Fruit fly (Drosophila melanogaster) whole organism, embryonic: ENCODE data around the gene raw.

ENCODE experiments used
- Bdp1 ChIP-seq: fragments of 200-800 bp; sonication (Bioruptor generic); optimal IDR thresholded peaks from 3 replicates; lab custom pipeline; 2016; ENCODE audit warnings: missing biosample characterization, missing genetic modification characterization
- CG10979 ChIP-seq: fragments of 200-800 bp; sonication (Bioruptor generic); optimal IDR thresholded peaks from 2 replicates; lab custom pipeline; 2018; ENCODE audit warnings: missing biosample characterization, mild to moderate bottlenecking, missing genetic modification characterization, moderate library complexity
- CG12071 ChIP-seq: fragments of 200-800 bp; sonication (Bioruptor generic); optimal IDR thresholded peaks from 3 replicates; lab custom pipeline; 2018; ENCODE audit warnings: missing biosample characterization, mild to moderate bottlenecking, missing genetic modification characterization
- CG14965 ChIP-seq: fragments of 200-800 bp; sonication (Bioruptor generic); optimal IDR thresholded peaks from 2 replicates; lab custom pipeline; 2016; ENCODE audit warnings: missing biosample characterization, missing genetic modification characterization, borderline replicate concordance
- CG15269 ChIP-seq: fragments of 200-800 bp; sonication (Bioruptor generic); optimal IDR thresholded peaks from 2 replicates; lab custom pipeline; 2018; ENCODE audit warnings: missing biosample characterization, mild to moderate bottlenecking, missing genetic modification characterization, moderate library complexity
- CG16815 ChIP-seq: fragments of 200-800 bp; sonication (Bioruptor generic); optimal IDR thresholded peaks from 3 replicates; lab custom pipeline; 2017; ENCODE audit warnings: missing biosample characterization, mild to moderate bottlenecking, missing genetic modification characterization
- CG17186 ChIP-seq: fragments of 200-800 bp; sonication (Bioruptor generic); optimal IDR thresholded peaks from 3 replicates; lab custom pipeline; 2017; ENCODE audit warnings: missing biosample characterization, missing genetic modification reagents, missing genetic modification characterization
- CG17829 ChIP-seq: fragments of 200-800 bp; optimal IDR thresholded peaks from 2 replicates; lab custom pipeline; 2019; ENCODE audit warnings: missing biosample characterization, mild to moderate bottlenecking, missing genetic modification characterization, moderate library complexity
- CG2116 ChIP-seq: fragments of 200-800 bp; sonication (Bioruptor generic); optimal IDR thresholded peaks from 3 replicates; lab custom pipeline; 2018; ENCODE audit warnings: missing biosample characterization, mild to moderate bottlenecking, missing genetic modification characterization
- CG31224 ChIP-seq: fragments of 200-800 bp; sonication (Bioruptor generic); IDR thresholded peaks from 2 replicates; pipeline ENCODE4 v1.3.6; 2022; ENCODE audit warnings: missing biosample characterization, missing genetic modification characterization
- CG31365 ChIP-seq: fragments of 200-800 bp; sonication (Bioruptor generic); optimal IDR thresholded peaks from 2 replicates; lab custom pipeline; 2018; ENCODE audit warnings: missing biosample characterization, mild to moderate bottlenecking, missing genetic modification characterization
- CG34422 ChIP-seq: fragments of 200-800 bp; sonication (Bioruptor generic); IDR thresholded peaks from 3 replicates; pipeline ENCODE4 v1.3.6; 2022; ENCODE audit warnings: missing biosample characterization, missing genetic modification characterization
- CG3847 ChIP-seq: fragments of 200-800 bp; sonication (Bioruptor generic); IDR thresholded peaks from 2 replicates; pipeline ENCODE4 v1.3.6; 2022; ENCODE audit warnings: missing biosample characterization, missing genetic modification characterization
- CG5245 ChIP-seq: fragments of 200-800 bp; sonication (Bioruptor generic); optimal IDR thresholded peaks from 3 replicates; lab custom pipeline; 2016; ENCODE audit warnings: missing biosample characterization, missing genetic modification characterization
- CG6854 ChIP-seq: fragments of 200-800 bp; sonication (Bioruptor generic); optimal IDR thresholded peaks from 3 replicates; lab custom pipeline; 2017; ENCODE audit warnings: missing biosample characterization, mild to moderate bottlenecking, missing genetic modification characterization
- CG7372 ChIP-seq: fragments of 200-800 bp; sonication (Bioruptor generic); IDR thresholded peaks from 2 replicates; pipeline ENCODE4 v1.3.6; 2022; ENCODE audit warnings: missing biosample characterization, missing genetic modification characterization
- CG8281 ChIP-seq: fragments of 200-800 bp; sonication (Bioruptor generic); optimal IDR thresholded peaks from 2 replicates; lab custom pipeline; 2018; ENCODE audit warnings: missing biosample characterization, mild to moderate bottlenecking, missing genetic modification characterization, moderate library complexity
- CG8944 ChIP-seq: fragments of 200-800 bp; sonication (Bioruptor generic); optimal IDR thresholded peaks from 3 replicates; lab custom pipeline; 2016; ENCODE audit warnings: missing biosample characterization, missing genetic modification characterization
- CoRest ChIP-seq: fragments of 200-800 bp; sonication (Bioruptor generic); optimal IDR thresholded peaks from 3 replicates; lab custom pipeline; 2018; ENCODE audit warnings: missing biosample characterization, mild to moderate bottlenecking, missing genetic modification characterization, moderate library complexity
- Drgx ChIP-seq: fragments of 200-800 bp; sonication (Bioruptor generic); IDR thresholded peaks from 2 replicates; pipeline ENCODE4 v1.3.6; 2022; ENCODE audit warnings: missing biosample characterization, missing genetic modification characterization
- ERR ChIP-seq: fragments of 200-800 bp; sonication (Bioruptor generic); optimal IDR thresholded peaks from 2 replicates; lab custom pipeline; 2016; ENCODE audit warnings: missing biosample characterization, missing genetic modification characterization
- GATAe ChIP-seq: fragments of 200-800 bp; sonication (Bioruptor generic); conservative IDR thresholded peaks from 2 replicates; pipeline ENCODE4 v1.3.6; 2022; ENCODE audit warnings: missing biosample characterization, missing genetic modification characterization
- H2.0 ChIP-seq: fragments of 200-800 bp; sonication (Bioruptor generic); IDR thresholded peaks from 2 replicates; pipeline ENCODE4 v1.3.6; 2022; ENCODE audit warnings: missing biosample characterization, missing genetic modification characterization
- HmgZ ChIP-seq: fragments of 200-800 bp; sonication (Bioruptor generic); optimal IDR thresholded peaks from 2 replicates; lab custom pipeline; 2018; ENCODE audit warnings: missing biosample characterization, mild to moderate bottlenecking, missing genetic modification characterization
- Hmr ChIP-seq: fragments of 200-800 bp; sonication (Bioruptor generic); optimal IDR thresholded peaks from 3 replicates; lab custom pipeline; 2017; ENCODE audit warnings: mild to moderate bottlenecking, missing biosample characterization, missing genetic modification reagents, missing genetic modification characterization
- Hr39 ChIP-seq: fragments of >200 bp; optimal IDR thresholded peaks from 2 replicates; lab custom pipeline; 2017
- Nf-YA ChIP-seq: fragments of 200-800 bp; sonication (Bioruptor generic); IDR thresholded peaks from 2 replicates; pipeline ENCODE4 v1.3.6; 2022; ENCODE audit warnings: missing biosample characterization, missing genetic modification characterization
- Oaz ChIP-seq: fragments of 200-800 bp; sonication (Bioruptor generic); IDR thresholded peaks from 2 replicates; pipeline ENCODE4 v1.3.6; 2022; ENCODE audit warnings: missing biosample characterization, missing genetic modification characterization
- Poxn ChIP-seq: fragments of 200-800 bp; sonication (Bioruptor generic); IDR thresholded peaks from 2 replicates; pipeline ENCODE4 v1.3.6; 2022; ENCODE audit warnings: missing biosample characterization, missing genetic modification characterization
- Side ChIP-seq: fragments of 200-800 bp; sonication (Bioruptor generic); optimal IDR thresholded peaks from 2 replicates; lab custom pipeline; 2016; ENCODE audit warnings: missing biosample characterization, missing genetic modification characterization
- YL-1 ChIP-seq: fragments of 200-800 bp; sonication (Bioruptor generic); optimal IDR thresholded peaks from 3 replicates; lab custom pipeline; 2017; ENCODE audit warnings: missing biosample characterization, mild to moderate bottlenecking, missing genetic modification characterization
- aop ChIP-seq: fragments of 200-800 bp; sonication (Bioruptor generic); IDR thresholded peaks from 2 replicates; pipeline ENCODE4 v1.3.6; 2022; ENCODE audit warnings: missing biosample characterization, missing genetic modification characterization
- ato ChIP-seq: fragments of 200-800 bp; sonication (Bioruptor generic); IDR thresholded peaks from 2 replicates; pipeline ENCODE4 v1.3.6; 2022; ENCODE audit warnings: missing biosample characterization, missing genetic modification characterization; ENCODE audit not compliant: partially characterized antibody
- bcd ChIP-seq: fragments of 200-800 bp; sonication (Bioruptor generic); optimal IDR thresholded peaks from 2 replicates; lab custom pipeline; 2017; ENCODE audit warnings: missing biosample characterization, mild to moderate bottlenecking, missing genetic modification characterization
- chm ChIP-seq: fragments of 200-800 bp; sonication (Bioruptor generic); IDR thresholded peaks from 2 replicates; pipeline ENCODE4 v1.3.6; 2022; ENCODE audit warnings: missing biosample characterization, missing genetic modification characterization
- ci ChIP-seq: fragments of 200-800 bp; sonication (Bioruptor generic); IDR thresholded peaks from 3 replicates; pipeline ENCODE4 v1.3.6; 2022; ENCODE audit warnings: missing biosample characterization, missing genetic modification characterization
- da ChIP-seq: fragments of 200-800 bp; sonication (Bioruptor generic); optimal IDR thresholded peaks from 2 replicates; lab custom pipeline; 2016; ENCODE audit warnings: missing biosample characterization, missing genetic modification characterization
- dimm ChIP-seq: fragments of 200-800 bp; sonication (Bioruptor generic); IDR thresholded peaks from 2 replicates; pipeline ENCODE4 v1.3.6; 2022; ENCODE audit warnings: missing biosample characterization, missing genetic modification characterization
- hkb ChIP-seq, 2 experiments: fragments of 200-800 bp in 1 of 2; fragments of >200 bp in 1 of 2; sonication (Bioruptor generic) in 1 of 2; IDR thresholded peaks in 1 of 2; optimal IDR thresholded peaks in 1 of 2; 2 replicates each; pipeline versions ENCODE4 v1.3.6 to Lab custom; 2017 to 2022; ENCODE audit warnings: missing biosample characterization in 1 of 2, missing genetic modification characterization in 1 of 2
- kah ChIP-seq: fragments of 200-800 bp; sonication (Bioruptor generic); optimal IDR thresholded peaks from 2 replicates; lab custom pipeline; 2018; ENCODE audit warnings: missing biosample characterization, mild to moderate bottlenecking, missing genetic modification characterization
- luna ChIP-seq: fragments of 200-800 bp; sonication (Bioruptor generic); optimal IDR thresholded peaks from 2 replicates; lab custom pipeline; 2016; ENCODE audit warnings: missing biosample characterization, missing genetic modification characterization
- mam ChIP-seq: fragments of 200-800 bp; sonication (Bioruptor generic); optimal IDR thresholded peaks from 3 replicates; lab custom pipeline; 2016; ENCODE audit warnings: missing biosample characterization, missing genetic modification characterization
- mirr ChIP-seq: fragments of 200-800 bp; sonication (Bioruptor generic); optimal IDR thresholded peaks from 3 replicates; lab custom pipeline; 2018; ENCODE audit warnings: missing biosample characterization, mild to moderate bottlenecking, missing genetic modification characterization
- nerfin-1 ChIP-seq: fragments of 200-800 bp; sonication (Bioruptor generic); optimal IDR thresholded peaks from 3 replicates; lab custom pipeline; 2019; ENCODE audit warnings: missing biosample characterization, mild to moderate bottlenecking, missing genetic modification characterization, moderate library complexity
- odd ChIP-seq: fragments of 200-800 bp; sonication (Bioruptor generic); optimal IDR thresholded peaks from 2 replicates; lab custom pipeline; 2017; ENCODE audit warnings: missing biosample characterization, mild to moderate bottlenecking, missing genetic modification characterization
- seq ChIP-seq: fragments of 200-800 bp; sonication (Bioruptor generic); IDR thresholded peaks from 2 replicates; pipeline ENCODE4 v1.3.6; 2022; ENCODE audit warnings: missing biosample characterization, missing genetic modification characterization
- sisA ChIP-seq: fragments of 200-800 bp; sonication (Bioruptor generic); IDR thresholded peaks from 2 replicates; pipeline ENCODE4 v1.3.6; 2022; ENCODE audit warnings: missing biosample characterization, missing genetic modification characterization
- slou ChIP-seq: fragments of 200-800 bp; sonication (Bioruptor generic); optimal IDR thresholded peaks from 3 replicates; lab custom pipeline; 2016; ENCODE audit warnings: missing biosample characterization, missing genetic modification characterization
- unc-4 ChIP-seq: fragments of 200-800 bp; sonication (Bioruptor generic); IDR thresholded peaks from 2 replicates; pipeline ENCODE4 v1.3.6; 2022; ENCODE audit warnings: missing biosample characterization, missing genetic modification characterization; ENCODE audit not compliant: partially characterized antibody
- usp ChIP-seq: fragments of >200 bp; optimal IDR thresholded peaks from 2 replicates; lab custom pipeline; 2017; ENCODE audit warnings: missing biosample characterization, missing genetic modification characterization
- wor ChIP-seq: fragments of 200-800 bp; sonication (Bioruptor generic); IDR thresholded peaks from 2 replicates; pipeline ENCODE4 v1.3.6; 2022; ENCODE audit warnings: missing biosample characterization, missing genetic modification characterization

Gene raw

DNA sequence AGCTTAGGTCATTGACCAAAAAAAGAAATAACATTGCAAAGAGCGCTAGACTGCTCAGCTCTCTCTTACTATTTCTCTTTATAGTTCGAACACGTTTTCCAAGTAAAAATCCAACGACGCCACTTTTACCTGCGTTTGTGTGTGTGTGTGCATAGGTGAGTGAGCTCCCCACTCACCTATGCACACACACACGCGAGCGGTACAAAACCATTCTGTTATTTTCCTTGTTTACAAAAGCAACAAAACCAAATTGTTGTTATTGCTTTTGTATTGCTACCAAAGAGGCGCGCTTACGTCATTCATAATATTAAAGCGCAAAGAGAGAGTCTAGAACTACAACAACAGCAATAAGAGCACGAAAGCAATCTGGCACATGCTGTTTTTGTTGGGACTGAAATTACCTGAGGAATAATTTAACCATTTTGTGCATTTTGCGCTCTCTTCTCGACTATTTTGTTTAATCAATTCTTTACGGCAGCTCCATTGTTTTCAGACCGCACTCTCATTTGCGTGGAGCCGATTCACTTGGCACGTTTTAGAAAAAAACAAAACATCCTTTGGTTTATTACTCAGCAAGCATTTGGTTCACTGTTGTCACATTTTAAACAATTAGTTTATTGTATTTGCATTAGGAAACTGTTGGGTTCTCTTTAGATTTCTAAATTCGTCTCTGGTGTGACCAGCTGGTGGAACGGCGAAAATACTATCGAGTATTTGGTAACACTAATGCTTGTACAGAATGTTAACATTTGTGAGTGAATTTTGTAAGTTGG, at the start of gene raw (continued):
- TF ChIP-seq slou (GFP tag; lab: Kevin White, UChicago) (no peak), CG10979 (tag; lab: Kevin White, UChicago) (no peak), Side (GFP tag; lab: Kevin White, UChicago) (peak; percentile 42), sisA (GFP tag; lab: Robert Waterston, UW) (no peak), CG17186 (GFP tag; lab: Kevin White, UChicago) (no peak), YL-1 (GFP tag; lab: Kevin White, UChicago) (peak; percentile 16), CG7372 (GFP tag; lab: Robert Waterston, UW) (no peak), CG8944 (GFP tag; lab: Kevin White, UChicago) (no peak), mam (GFP tag; lab: Kevin White, UChicago) (no peak), dimm (GFP tag; lab: Robert Waterston, UW) (no peak), CG12071 (GFP tag; lab: Kevin White, UChicago) (peak; percentile 3), ERR (GFP tag; lab: Kevin White, UChicago) (no peak), CG31224 (GFP tag; lab: Robert Waterston, UW) (no peak), chm (GFP tag; lab: Robert Waterston, UW) (no peak), bcd (no peak), Drgx (GFP tag; lab: Robert Waterston, UW) (no peak), kah (GFP tag; lab: Kevin White, UChicago) (no peak), CG17829 (tag; lab: Kevin White, UChicago) (no peak), ato (no peak), CG6854 (GFP tag; lab: Kevin White, UChicago) (peak; percentile 12), Poxn (GFP tag; lab: Robert Waterston, UW) (no peak), usp (GFP tag; lab: Kevin White, UChicago) (no peak), aop (GFP tag; lab: Robert Waterston, UW) (no peak), CG15269 (tag; lab: Kevin White, UChicago) (no peak), CG3847 (GFP tag; lab: Robert Waterston, UW) (no peak), hkb (optimal IDR thresholded peaks at IDR 0.05; lab: Kevin White, UChicago) (no peak), hkb (GFP tag; IDR thresholded peaks at IDR 0.05; lab: Robert Waterston, UW) (peak; percentile 40; the same call in 1 of the 2 replicates), H2.0 (GFP tag; lab: Robert Waterston, UW) (no peak), CG34422 (GFP tag; lab: Robert Waterston, UW) (no peak; the same call in 2 of the 3 replicates), CG5245 (no peak), GATAe (GFP tag; lab: Robert Waterston, UW) (no peak), CG31365 (tag; lab: Kevin White, UChicago) (peak; percentile 20), odd (GFP tag; lab: Kevin White, UChicago) (no peak), CG8281 (no peak), CG16815 (GFP tag; lab: Kevin White, UChicago) (no peak), Bdp1 (GFP tag; lab: Kevin White, UChicago) (no peak), da (no peak), seq (GFP tag; lab: Robert Waterston, UW) (no peak), Hmr (GFP tag; lab: Kevin White, UChicago) (peak; percentile 29), CoRest (tag; lab: Kevin White, UChicago) (no peak), Hr39 (no peak), HmgZ (no peak), nerfin-1 (tag; lab: Kevin White, UChicago) (peak; percentile 39), Oaz (GFP tag; lab: Robert Waterston, UW) (no peak), CG2116 (GFP tag; lab: Kevin White, UChicago) (no peak), Nf-YA (GFP tag; lab: Robert Waterston, UW) (no peak), CG14965 (GFP tag; lab: Kevin White, UChicago) (no peak), mirr (peak; percentile 68), ci (no peak), luna (GFP tag; lab: Kevin White, UChicago) (no peak), unc-4 (GFP tag; lab: Robert Waterston, UW) (no peak), wor (no peak)
